Worm (Caenorhabditis elegans): ENCODE data around the gene clec-85.

DNA sequence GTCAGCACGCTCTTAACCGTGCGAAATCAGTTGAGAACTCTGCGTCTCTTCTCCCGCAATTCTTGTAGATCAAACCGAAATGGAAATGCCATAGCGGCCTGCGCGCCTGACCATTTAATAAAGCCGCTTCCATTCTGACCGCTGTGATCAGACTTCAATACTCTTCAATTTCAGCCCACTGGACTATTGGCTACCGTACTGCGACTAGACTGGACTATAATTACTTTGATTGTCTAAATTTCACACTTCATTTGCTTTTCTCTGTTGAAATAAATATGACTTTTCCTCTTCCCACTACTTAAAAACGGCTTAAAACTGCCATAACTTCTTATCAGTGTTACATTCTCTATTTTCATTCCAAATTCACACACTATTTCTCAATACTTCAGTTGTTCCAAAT is 12.4 kb upstream of the clec-85 start, which contains the start of gene Y54G2A.7:
- TF ChIP-seq ets-7 (tag; optimal IDR thresholded peaks at IDR 0.05), result no peak
- TF ChIP-seq flt-1 (GFP tag; IDR thresholded peaks at IDR 0.05), result no peak
